Worm (Caenorhabditis elegans) whole organism, L4/young adult: ENCODE results near the gene D1022.4.

Experiments used
- W03F9.2 ChIP-seq: fragments of 150-350 bp; optimal IDR thresholded peaks from 2 replicates; lab custom pipeline; 2014; ENCODE audit warnings: missing biosample characterization, missing genetic modification characterization
- him-1 ChIP-seq: sonication (generic microtip); optimal IDR thresholded peaks from 2 replicates; lab custom pipeline; 2016; ENCODE audit warnings: missing genotype, missing genetic modification reagents, missing genetic modification characterization, missing compliant biosample characterization

DNA sequence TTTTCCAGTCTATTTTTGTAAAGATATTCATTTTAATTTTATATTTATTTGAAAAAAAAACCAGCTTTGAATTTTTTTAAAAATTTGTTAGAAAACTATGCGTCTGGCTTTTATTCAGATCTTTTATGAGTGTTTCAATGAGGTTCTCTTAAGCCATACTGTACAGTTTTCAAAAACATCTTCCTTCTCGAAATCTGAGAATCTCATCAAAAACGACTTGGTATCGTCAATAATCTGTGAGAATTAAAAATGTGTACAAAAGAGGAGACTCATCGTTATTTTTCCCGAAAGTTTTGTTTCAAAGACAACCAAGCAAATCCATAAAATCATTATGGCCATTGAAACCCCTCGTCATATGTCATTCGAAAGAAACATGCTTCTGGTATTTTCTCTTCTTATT lies 2.1 kb upstream of the D1022.4 start, which contains the start of gene D1022.2:
- TF ChIP-seq him-1 (tag; lab: Kevin White, UChicago) (no peak), W03F9.2 (tag; lab: Kevin White, UChicago) (no peak)
